Worm (Caenorhabditis elegans) whole organism, mixed stage, embryonic: ENCODE data around the gene obr-1.

Experiments used
- cnd-1 ChIP-seq: fragments of 200-800 bp; sonication (Bioruptor generic); optimal IDR thresholded peaks from 2 replicates; lab custom pipeline; 2018; ENCODE audit warnings: mild to moderate bottlenecking, missing genetic modification characterization, missing compliant biosample characterization
- elt-1 ChIP-seq: sonication (generic microtip); optimal IDR thresholded peaks from 2 replicates; lab custom pipeline; 2017; ENCODE audit warnings: missing genetic modification characterization, mild to moderate bottlenecking, missing compliant biosample characterization, antibody characterized with exemption, moderate library complexity, borderline replicate concordance; ENCODE audit not compliant: insufficient read depth
- elt-3 ChIP-seq: fragments of 150-350 bp; optimal IDR thresholded peaks from 2 replicates; lab custom pipeline; 2014; ENCODE audit warnings: missing biosample characterization, missing genetic modification characterization
- lin-13 ChIP-seq: fragments of 150-350 bp; optimal IDR thresholded peaks from 2 replicates; lab custom pipeline; 2014; ENCODE audit warnings: missing biosample characterization, missing genetic modification characterization
- lsy-2 ChIP-seq: fragments of 150-350 bp; optimal IDR thresholded peaks from 2 replicates; lab custom pipeline; 2014; ENCODE audit warnings: missing biosample characterization, missing genetic modification characterization
- nhr-12 ChIP-seq: fragments of 150-350 bp; optimal IDR thresholded peaks from 2 replicates; lab custom pipeline; 2014; ENCODE audit warnings: missing biosample characterization, missing genetic modification characterization
- nhr-237 ChIP-seq: fragments of 150-350 bp; optimal IDR thresholded peaks from 2 replicates; lab custom pipeline; 2014; ENCODE audit warnings: missing biosample characterization, missing genetic modification characterization
- nhr-28 ChIP-seq: fragments of 150-350 bp; optimal IDR thresholded peaks from 2 replicates; lab custom pipeline; 2014; ENCODE audit warnings: missing biosample characterization, missing genetic modification characterization
- pha-4 ChIP-seq: fragments of 150-350 bp; optimal IDR thresholded peaks from 2 replicates; lab custom pipeline; 2018; ENCODE audit warnings: missing biosample characterization, missing genetic modification reagents, missing genetic modification characterization
- unc-39 ChIP-seq: fragments of 150-350 bp; optimal IDR thresholded peaks from 2 replicates; lab custom pipeline; 2014; ENCODE audit warnings: missing biosample characterization, missing genetic modification characterization
- unc-62 ChIP-seq: fragments of 150-350 bp; optimal IDR thresholded peaks from 2 replicates; lab custom pipeline; 2014; ENCODE audit warnings: missing biosample characterization, missing genetic modification reagents, missing genetic modification characterization
- zip-8 ChIP-seq: fragments of 150-350 bp; optimal IDR thresholded peaks from 2 replicates; lab custom pipeline; 2014; ENCODE audit warnings: missing biosample characterization, missing genetic modification characterization
- ztf-11 ChIP-seq: fragments of 150-350 bp; optimal IDR thresholded peaks from 2 replicates; lab custom pipeline; 2014; ENCODE audit warnings: missing biosample characterization, missing genetic modification characterization

- TF ChIP-seq lsy-2 (tag; lab: Kevin White, UChicago) (no peak), lin-13 (no peak), ztf-11 (tag; lab: Kevin White, UChicago) (no peak), zip-8 (tag; lab: Kevin White, UChicago) (no peak), elt-3 (tag; lab: Kevin White, UChicago) (no peak), nhr-237 (no peak), nhr-12 (tag; lab: Kevin White, UChicago) (no peak), cnd-1 (tag; lab: Kevin White, UChicago) (no peak), nhr-28 (tag; lab: Kevin White, UChicago) (no peak), pha-4 (tag; lab: Kevin White, UChicago) (no peak), unc-62 (GFP tag; lab: Kevin White, UChicago) (no peak), elt-1 (tag; lab: Kevin White, UChicago) (no peak), unc-39 (tag; lab: Kevin White, UChicago) (no peak)
Observed at ce11 chrIII:11274590-11275116, 4.0 kb upstream of the obr-1 start, which contains the start of gene Y47D3A.20.
